Worm (Caenorhabditis elegans) whole organism, mixed stage, embryonic: ENCODE measurements around the gene T14G11.1.

ENCODE experiments used
- M03D4.4 ChIP-seq: sonication (generic microtip); optimal IDR thresholded peaks from 2 replicates; lab custom pipeline; 2017; ENCODE audit warnings: mild to moderate bottlenecking, missing genetic modification characterization, missing compliant biosample characterization
- blmp-1 ChIP-seq: fragments of 150-350 bp; optimal IDR thresholded peaks from 2 replicates; lab custom pipeline; 2014; ENCODE audit warnings: missing biosample characterization, missing genetic modification characterization
- ceh-39 ChIP-seq: fragments of 150-350 bp; optimal IDR thresholded peaks from 2 replicates; lab custom pipeline; 2014; ENCODE audit warnings: missing biosample characterization, missing genetic modification characterization
- ceh-43 ChIP-seq: fragments of 200-800 bp; sonication (Bioruptor generic); optimal IDR thresholded peaks from 2 replicates; lab custom pipeline; 2018; ENCODE audit warnings: mild to moderate bottlenecking, missing genetic modification characterization, moderate library complexity, missing compliant biosample characterization
- ces-1 ChIP-seq: fragments of 150-350 bp; optimal IDR thresholded peaks from 2 replicates; lab custom pipeline; 2014; ENCODE audit warnings: missing biosample characterization, missing genetic modification reagents, missing genetic modification characterization
- cnd-1 ChIP-seq: fragments of 200-800 bp; sonication (Bioruptor generic); optimal IDR thresholded peaks from 2 replicates; lab custom pipeline; 2018; ENCODE audit warnings: mild to moderate bottlenecking, missing genetic modification characterization, missing compliant biosample characterization
- elt-1 ChIP-seq: sonication (generic microtip); optimal IDR thresholded peaks from 2 replicates; lab custom pipeline; 2017; ENCODE audit warnings: missing genetic modification characterization, mild to moderate bottlenecking, missing compliant biosample characterization, antibody characterized with exemption, moderate library complexity, borderline replicate concordance; ENCODE audit not compliant: insufficient read depth
- elt-3 ChIP-seq: fragments of 150-350 bp; optimal IDR thresholded peaks from 2 replicates; lab custom pipeline; 2014; ENCODE audit warnings: missing biosample characterization, missing genetic modification characterization
- ham-2 ChIP-seq: fragments of 200-800 bp; sonication (Bioruptor generic); optimal IDR thresholded peaks from 2 replicates; lab custom pipeline; 2018; ENCODE audit warnings: mild to moderate bottlenecking, missing genetic modification characterization, missing compliant biosample characterization
- hlh-1 ChIP-seq: fragments of 150-350 bp; optimal IDR thresholded peaks from 2 replicates; lab custom pipeline; 2014; ENCODE audit warnings: missing biosample characterization, missing genetic modification reagents, missing genetic modification characterization
- lin-32 ChIP-seq: fragments of 200-800 bp; sonication (Bioruptor generic); optimal IDR thresholded peaks from 2 replicates; lab custom pipeline; 2018; ENCODE audit warnings: mild to moderate bottlenecking, missing genetic modification characterization, missing compliant biosample characterization
- mab-5 ChIP-seq: fragments of 150-350 bp; optimal IDR thresholded peaks from 2 replicates; lab custom pipeline; 2014; ENCODE audit warnings: missing biosample characterization, missing genetic modification characterization
- mls-2 ChIP-seq: sonication (generic microtip); optimal IDR thresholded peaks from 2 replicates; lab custom pipeline; 2016; ENCODE audit warnings: mild to moderate bottlenecking, missing genetic modification characterization, moderate library complexity, missing compliant biosample characterization
- nhr-12 ChIP-seq: fragments of 150-350 bp; optimal IDR thresholded peaks from 2 replicates; lab custom pipeline; 2014; ENCODE audit warnings: missing biosample characterization, missing genetic modification characterization
- nhr-2 ChIP-seq: fragments of 150-350 bp; optimal IDR thresholded peaks from 2 replicates; lab custom pipeline; 2014; ENCODE audit warnings: missing biosample characterization, missing genetic modification characterization
- nhr-76 ChIP-seq: sonication (generic microtip); optimal IDR thresholded peaks from 2 replicates; lab custom pipeline; 2017; ENCODE audit warnings: missing biosample characterization, missing genetic modification characterization
- pha-4 ChIP-seq: fragments of 150-350 bp; optimal IDR thresholded peaks from 2 replicates; lab custom pipeline; 2018; ENCODE audit warnings: missing biosample characterization, missing genetic modification reagents, missing genetic modification characterization
- sem-2 ChIP-seq: fragments of 200-800 bp; sonication (Bioruptor generic); optimal IDR thresholded peaks from 2 replicates; lab custom pipeline; 2018; ENCODE audit warnings: mild to moderate bottlenecking, missing genetic modification characterization, missing compliant biosample characterization
- snpc-4 ChIP-seq: fragments of 150-350 bp; optimal IDR thresholded peaks from 2 replicates; lab custom pipeline; 2014; ENCODE audit warnings: missing biosample characterization, missing genetic modification characterization
- sptf-1 ChIP-seq: sonication (generic microtip); optimal IDR thresholded peaks from 2 replicates; lab custom pipeline; 2017; ENCODE audit warnings: mild to moderate bottlenecking, missing genetic modification characterization, moderate library complexity, missing compliant biosample characterization
- tbx-8 ChIP-seq: fragments of 200-800 bp; sonication (Bioruptor generic); optimal IDR thresholded peaks from 2 replicates; lab custom pipeline; 2018; ENCODE audit warnings: mild to moderate bottlenecking, missing genetic modification characterization, moderate library complexity, missing compliant biosample characterization
- unc-120 ChIP-seq: sonication (generic microtip); optimal IDR thresholded peaks from 2 replicates; lab custom pipeline; 2017; ENCODE audit warnings: missing genetic modification characterization, missing compliant biosample characterization; ENCODE audit not compliant: poor library complexity, severe bottlenecking
- unc-62 ChIP-seq: fragments of 150-350 bp; optimal IDR thresholded peaks from 2 replicates; lab custom pipeline; 2014; ENCODE audit warnings: missing biosample characterization, missing genetic modification reagents, missing genetic modification characterization
- zip-8 ChIP-seq: fragments of 150-350 bp; optimal IDR thresholded peaks from 2 replicates; lab custom pipeline; 2014; ENCODE audit warnings: missing biosample characterization, missing genetic modification characterization
- ztf-11 ChIP-seq: fragments of 150-350 bp; optimal IDR thresholded peaks from 2 replicates; lab custom pipeline; 2014; ENCODE audit warnings: missing biosample characterization, missing genetic modification characterization

The T14G11.1 gene

ce11 chrX:2704768-2705486 lies 16.1 kb downstream of the T14G11.1 start:
- TF ChIP-seq mls-2 (peak; percentile 1), sem-2 (no peak), unc-62 (GFP tag; lab: Kevin White, UChicago) (no peak), ceh-39 (tag; lab: Kevin White, UChicago) (no peak), pha-4 (tag; lab: Kevin White, UChicago) (no peak), tbx-8 (GFP tag; lab: Kevin White, UChicago) (no peak), M03D4.4 (tag; lab: Kevin White, UChicago) (no peak), sptf-1 (tag; lab: Kevin White, UChicago) (no peak), elt-1 (tag; lab: Kevin White, UChicago) (no peak), nhr-2 (tag; lab: Kevin White, UChicago) (peak; percentile 67), cnd-1 (tag; lab: Kevin White, UChicago) (no peak)
- TF ChIP-seq, all 35 proteins: peak for 2

ce11 chrX:2705809-2706378 lies 17.1 kb downstream of the T14G11.1 start, which contains the start of gene igcm-3:
TSS of gene igcm-3 (minus strand) at chrX:2705859.
- peak; percentile 60 for TF ChIP-seq nhr-2 (tag; lab: Kevin White, UChicago)
- TF ChIP-seq ceh-43 (GFP tag; lab: Kevin White, UChicago) = peak; percentile 51
- no peak for TF ChIP-seq unc-62 (GFP tag; lab: Kevin White, UChicago)
- TF ChIP-seq ztf-11 (tag; lab: Kevin White, UChicago) = peak; percentile 5
- TF ChIP-seq mls-2 = peak; percentile 34

ce11 chrX:2707480-2708015 lies 18.8 kb downstream of the T14G11.1 start:
- TF ChIP-seq nhr-12 (tag; lab: Kevin White, UChicago) (no peak), M03D4.4 (tag; lab: Kevin White, UChicago) (no peak), mab-5 (no peak), ceh-43 (GFP tag; lab: Kevin White, UChicago) (peak; percentile 71), ham-2 (GFP tag; lab: Kevin White, UChicago) (peak; percentile 67), zip-8 (tag; lab: Kevin White, UChicago) (peak; percentile 89), blmp-1 (tag; lab: Kevin White, UChicago) (peak; percentile 47), mls-2 (peak; percentile 76), ces-1 (GFP tag; lab: Kevin White, UChicago) (peak; percentile 49), snpc-4 (no peak)

- no peak for TF ChIP-seq nhr-76 (tag; lab: Kevin White, UChicago)
- TF ChIP-seq unc-120 (tag; lab: Kevin White, UChicago) = no peak
- no peak for TF ChIP-seq elt-3
- TF ChIP-seq pha-4 (tag; lab: Kevin White, UChicago) = no peak
- peak; percentile 21 for TF ChIP-seq elt-1 (tag; lab: Kevin White, UChicago)
- TF ChIP-seq zip-8 (tag; lab: Kevin White, UChicago) = no peak
- TF ChIP-seq ceh-43 (GFP tag; lab: Kevin White, UChicago) = no peak
- no peak for TF ChIP-seq ham-2 (GFP tag; lab: Kevin White, UChicago)
- TF ChIP-seq tbx-8 (GFP tag; lab: Kevin White, UChicago) = no peak
- peak; percentile 18 for TF ChIP-seq unc-62 (GFP tag; lab: Kevin White, UChicago)
Measured at ce11 chrX:2709183-2709582, 20.4 kb downstream of the T14G11.1 start.

ce11 chrX:2712984-2713383 lies 24.2 kb downstream of the T14G11.1 start:
- TF ChIP-seq ham-2 (GFP tag; lab: Kevin White, UChicago) (peak; percentile 91), sptf-1 (tag; lab: Kevin White, UChicago) (peak; percentile 36), ceh-43 (GFP tag; lab: Kevin White, UChicago) (peak; percentile 34), hlh-1 (tag; lab: Kevin White, UChicago) (no peak), unc-62 (GFP tag; lab: Kevin White, UChicago) (peak; percentile 52), blmp-1 (tag; lab: Kevin White, UChicago) (peak; percentile 15), lin-32 (GFP tag; lab: Kevin White, UChicago) (no peak), elt-1 (tag; lab: Kevin White, UChicago) (peak; percentile 95), nhr-2 (tag; lab: Kevin White, UChicago) (peak; percentile 33)
- TF ChIP-seq, all 35 proteins: peak for 7
